Fruit fly (Drosophila melanogaster) whole organism, embryonic: ENCODE data around the gene CG16734.

Source experiments
- BtbVII ChIP-seq: fragments of 200-800 bp; sonication (Bioruptor generic); optimal IDR thresholded peaks from 3 replicates; lab custom pipeline; 2017; ENCODE audit warnings: missing biosample characterization, mild to moderate bottlenecking, missing genetic modification characterization
- CG10147 ChIP-seq: fragments of 200-800 bp; sonication (Bioruptor generic); optimal IDR thresholded peaks from 2 replicates; lab custom pipeline; 2019; ENCODE audit warnings: missing biosample characterization, mild to moderate bottlenecking, missing genetic modification characterization, moderate library complexity
- CG11085 ChIP-seq: fragments of 200-800 bp; sonication (Bioruptor generic); IDR thresholded peaks from 2 replicates; pipeline ENCODE4 v1.3.6; 2022; ENCODE audit warnings: missing biosample characterization, missing genetic modification characterization
- CG11456 ChIP-seq: fragments of 200-800 bp; sonication (Bioruptor generic); IDR thresholded peaks from 3 replicates; pipeline ENCODE4 v1.3.6; 2022; ENCODE audit warnings: missing biosample characterization, missing genetic modification characterization
- CG12744 ChIP-seq: fragments of 200-800 bp; sonication (Bioruptor generic); optimal IDR thresholded peaks from 2 replicates; lab custom pipeline; 2016; ENCODE audit warnings: missing biosample characterization, missing genetic modification characterization
- CG13287 ChIP-seq: fragments of 200-800 bp; sonication (Bioruptor generic); IDR thresholded peaks from 2 replicates; pipeline ENCODE4 v1.3.6; 2022; ENCODE audit warnings: missing biosample characterization, missing genetic modification characterization; ENCODE audit not compliant: partially characterized antibody
- CG15696 ChIP-seq: fragments of 200-800 bp; sonication (Bioruptor generic); optimal IDR thresholded peaks from 2 replicates; lab custom pipeline; 2019; ENCODE audit warnings: missing biosample characterization, mild to moderate bottlenecking, missing genetic modification characterization, moderate library complexity
- CG17328 ChIP-seq: fragments of 200-800 bp; sonication (Bioruptor generic); IDR thresholded peaks from 2 replicates; pipeline ENCODE4 v1.3.6; 2022; ENCODE audit warnings: missing biosample characterization, missing genetic modification characterization
- CG18764 ChIP-seq: fragments of 200-800 bp; sonication (Bioruptor generic); optimal IDR thresholded peaks from 3 replicates; lab custom pipeline; 2016; ENCODE audit warnings: missing biosample characterization, missing genetic modification characterization
- CG2129 ChIP-seq: fragments of 200-800 bp; sonication (Bioruptor generic); IDR thresholded peaks from 2 replicates; pipeline ENCODE4 v1.3.6; 2022; ENCODE audit warnings: missing biosample characterization, missing genetic modification characterization; ENCODE audit not compliant: partially characterized antibody
- CG2678 ChIP-seq: fragments of 200-800 bp; sonication (Bioruptor generic); optimal IDR thresholded peaks from 3 replicates; lab custom pipeline; 2019; ENCODE audit warnings: missing biosample characterization, mild to moderate bottlenecking, missing genetic modification characterization, moderate library complexity
- CG2712 ChIP-seq: fragments of 200-800 bp; optimal IDR thresholded peaks from 3 replicates; lab custom pipeline; 2019; ENCODE audit warnings: missing biosample characterization, mild to moderate bottlenecking, missing genetic modification characterization, moderate library complexity
- CG3065 ChIP-seq: fragments of 200-800 bp; sonication (Bioruptor generic); optimal IDR thresholded peaks from 2 replicates; lab custom pipeline; 2016; ENCODE audit warnings: missing biosample characterization, missing genetic modification characterization
- CG31365 ChIP-seq: fragments of 200-800 bp; sonication (Bioruptor generic); optimal IDR thresholded peaks from 2 replicates; lab custom pipeline; 2018; ENCODE audit warnings: missing biosample characterization, mild to moderate bottlenecking, missing genetic modification characterization
- CG3407 ChIP-seq: fragments of 200-800 bp; sonication (Bioruptor generic); optimal IDR thresholded peaks from 2 replicates; lab custom pipeline; 2018; ENCODE audit warnings: missing biosample characterization, mild to moderate bottlenecking, missing genetic modification characterization
- CG4707 ChIP-seq: fragments of 200-800 bp; sonication (Bioruptor generic); optimal IDR thresholded peaks from 2 replicates; lab custom pipeline; 2018; ENCODE audit warnings: missing biosample characterization, mild to moderate bottlenecking, missing genetic modification characterization, moderate library complexity
- CG6854 ChIP-seq: fragments of 200-800 bp; sonication (Bioruptor generic); optimal IDR thresholded peaks from 3 replicates; lab custom pipeline; 2017; ENCODE audit warnings: missing biosample characterization, mild to moderate bottlenecking, missing genetic modification characterization
- CG7271 ChIP-seq: fragments of 200-800 bp; sonication (Bioruptor generic); optimal IDR thresholded peaks from 2 replicates; lab custom pipeline; 2018; ENCODE audit warnings: missing biosample characterization, mild to moderate bottlenecking, missing genetic modification characterization, moderate library complexity
- CG7357 ChIP-seq: fragments of 200-800 bp; sonication (Bioruptor generic); IDR thresholded peaks from 3 replicates; pipeline ENCODE4 v1.3.6; 2022; ENCODE audit warnings: missing biosample characterization, missing genetic modification characterization
- CG7963 ChIP-seq: fragments of 200-800 bp; sonication (Bioruptor generic); IDR thresholded peaks from 3 replicates; pipeline ENCODE4 v1.3.6; 2022; ENCODE audit warnings: missing biosample characterization, missing genetic modification characterization; ENCODE audit not compliant: partially characterized antibody
- CG8924 ChIP-seq: fragments of 200-800 bp; optimal IDR thresholded peaks from 3 replicates; lab custom pipeline; 2019; ENCODE audit warnings: missing biosample characterization, mild to moderate bottlenecking, missing genetic modification characterization, moderate library complexity
- CG8944 ChIP-seq: fragments of 200-800 bp; sonication (Bioruptor generic); optimal IDR thresholded peaks from 3 replicates; lab custom pipeline; 2016; ENCODE audit warnings: missing biosample characterization, missing genetic modification characterization
- Chrac-16 ChIP-seq: fragments of 200-800 bp; sonication (Bioruptor generic); optimal IDR thresholded peaks from 3 replicates; lab custom pipeline; 2016; ENCODE audit warnings: missing biosample characterization, missing genetic modification characterization
- CrebB ChIP-seq: fragments of 200-800 bp; sonication (Bioruptor generic); optimal IDR thresholded peaks from 3 replicates; lab custom pipeline; 2018; ENCODE audit warnings: missing biosample characterization, mild to moderate bottlenecking, missing genetic modification characterization
- D19B ChIP-seq: fragments of 200-800 bp; sonication (Bioruptor generic); optimal IDR thresholded peaks from 2 replicates; lab custom pipeline; 2017; ENCODE audit warnings: missing biosample characterization, mild to moderate bottlenecking, missing genetic modification characterization
- Dad ChIP-seq: fragments of 200-800 bp; sonication (Bioruptor generic); optimal IDR thresholded peaks from 3 replicates; lab custom pipeline; 2016; ENCODE audit warnings: missing biosample characterization, missing genetic modification characterization
- E2f1 ChIP-seq: fragments of 200-800 bp; sonication (Bioruptor generic); IDR thresholded peaks from 2 replicates; pipeline ENCODE4 v1.3.6; 2022; ENCODE audit warnings: missing biosample characterization, missing genetic modification characterization
- Lim3 ChIP-seq: fragments of 200-800 bp; sonication (Bioruptor generic); IDR thresholded peaks from 2 replicates; pipeline ENCODE4 v1.3.6; 2022; ENCODE audit warnings: missing biosample characterization, missing genetic modification characterization
- NK7.1 ChIP-seq: fragments of 200-800 bp; sonication (Bioruptor generic); optimal IDR thresholded peaks from 3 replicates; lab custom pipeline; 2016; ENCODE audit warnings: missing biosample characterization, missing genetic modification characterization
- Ravus ChIP-seq: fragments of 200-800 bp; sonication (Bioruptor generic); IDR thresholded peaks from 2 replicates; pipeline ENCODE4 v1.3.6; 2022; ENCODE audit warnings: missing biosample characterization, missing genetic modification characterization
- Sin3A ChIP-seq: fragments of >200 bp; optimal IDR thresholded peaks from 2 replicates; lab custom pipeline; 2018
- Sry-δ ChIP-seq: fragments of 200-800 bp; sonication (Bioruptor generic); optimal IDR thresholded peaks from 2 replicates; lab custom pipeline; 2016; ENCODE audit warnings: missing biosample characterization, missing genetic modification characterization
- TFAM ChIP-seq: fragments of 200-800 bp; sonication (Bioruptor generic); optimal IDR thresholded peaks from 2 replicates; lab custom pipeline; 2017; ENCODE audit warnings: missing biosample characterization, missing genetic modification characterization, inconsistent platforms
- Tbp ChIP-seq: fragments of >200 bp; optimal IDR thresholded peaks from 2 replicates; lab custom pipeline; 2018; ENCODE audit warnings: missing biosample characterization, missing genetic modification characterization
- cato ChIP-seq: fragments of 200-800 bp; sonication (Bioruptor generic); optimal IDR thresholded peaks from 2 replicates; lab custom pipeline; 2016; ENCODE audit warnings: missing biosample characterization, missing genetic modification characterization, borderline replicate concordance
- chif ChIP-seq, 2 experiments: fragments of 200-800 bp; sonication (Bioruptor generic); optimal IDR thresholded peaks; 3 replicates each; lab custom pipeline; 2016; ENCODE audit warnings: missing biosample characterization in 2 of 2, missing genetic modification characterization in 2 of 2
- croc ChIP-seq: fragments of 200-800 bp; sonication (Bioruptor generic); conservative IDR thresholded peaks from 3 replicates; pipeline ENCODE4 v1.3.6; 2022; ENCODE audit warnings: missing biosample characterization, missing genetic modification characterization
- crol ChIP-seq: fragments of 200-800 bp; sonication (Bioruptor generic); IDR thresholded peaks from 2 replicates; pipeline ENCODE4 v1.3.6; 2022; ENCODE audit warnings: missing biosample characterization, missing genetic modification characterization
- ftz-f1 ChIP-seq: fragments of 200-800 bp; sonication (Bioruptor generic); optimal IDR thresholded peaks from 2 replicates; lab custom pipeline; 2016; ENCODE audit warnings: missing biosample characterization, missing genetic modification characterization
- ind ChIP-seq: fragments of 200-800 bp; sonication (Bioruptor generic); optimal IDR thresholded peaks from 3 replicates; lab custom pipeline; 2016; ENCODE audit warnings: missing biosample characterization, missing genetic modification characterization
- kay ChIP-seq: fragments of 200-800 bp; sonication (Bioruptor generic); optimal IDR thresholded peaks from 2 replicates; lab custom pipeline; 2016; ENCODE audit warnings: missing biosample characterization, missing genetic modification characterization
- nerfin-2 ChIP-seq: fragments of 200-800 bp; sonication (Bioruptor generic); IDR thresholded peaks from 2 replicates; pipeline ENCODE4 v1.3.6; 2022; ENCODE audit warnings: missing biosample characterization, missing genetic modification characterization; ENCODE audit not compliant: partially characterized antibody
- oc ChIP-seq: fragments of 200-800 bp; sonication (Bioruptor generic); optimal IDR thresholded peaks from 2 replicates; lab custom pipeline; 2018; ENCODE audit warnings: missing biosample characterization, mild to moderate bottlenecking, missing genetic modification characterization, moderate library complexity
- prd ChIP-seq, 3 experiments: fragments of >200 bp in 2 of 3; fragments of 200-800 bp in 1 of 3; sonication (Bioruptor generic) in 1 of 3; optimal IDR thresholded peaks in 2 of 3; IDR thresholded peaks in 1 of 3; 2 replicates in 2 of 3; 3 replicates in 1 of 3; pipeline versions ENCODE4 v1.3.6 to Lab custom; 2017 to 2022; ENCODE audit warnings: missing biosample characterization in 1 of 3, missing genetic modification characterization in 1 of 3
- ranshi ChIP-seq: fragments of 200-800 bp; sonication (Bioruptor generic); IDR thresholded peaks from 2 replicates; pipeline ENCODE4 v1.3.6; 2022; ENCODE audit warnings: missing biosample characterization, missing genetic modification characterization
- repo ChIP-seq: fragments of 200-800 bp; sonication (Bioruptor generic); optimal IDR thresholded peaks from 2 replicates; lab custom pipeline; 2016; ENCODE audit warnings: missing biosample characterization, missing genetic modification characterization
- sug ChIP-seq: fragments of 200-800 bp; optimal IDR thresholded peaks from 2 replicates; lab custom pipeline; 2019; ENCODE audit warnings: missing biosample characterization, mild to moderate bottlenecking, missing genetic modification characterization, moderate library complexity
- trh ChIP-seq: fragments of 200-800 bp; sonication (Bioruptor generic); optimal IDR thresholded peaks from 2 replicates; lab custom pipeline; 2016; ENCODE audit warnings: missing biosample characterization, missing genetic modification characterization
- unc-4 ChIP-seq: fragments of 200-800 bp; sonication (Bioruptor generic); IDR thresholded peaks from 2 replicates; pipeline ENCODE4 v1.3.6; 2022; ENCODE audit warnings: missing biosample characterization, missing genetic modification characterization; ENCODE audit not compliant: partially characterized antibody
- vvl ChIP-seq: fragments of 200-800 bp; sonication (Bioruptor generic); IDR thresholded peaks from 2 replicates; pipeline ENCODE4 v1.3.6; 2022; ENCODE audit warnings: missing biosample characterization, missing genetic modification characterization

Gene CG16734

DNA sequence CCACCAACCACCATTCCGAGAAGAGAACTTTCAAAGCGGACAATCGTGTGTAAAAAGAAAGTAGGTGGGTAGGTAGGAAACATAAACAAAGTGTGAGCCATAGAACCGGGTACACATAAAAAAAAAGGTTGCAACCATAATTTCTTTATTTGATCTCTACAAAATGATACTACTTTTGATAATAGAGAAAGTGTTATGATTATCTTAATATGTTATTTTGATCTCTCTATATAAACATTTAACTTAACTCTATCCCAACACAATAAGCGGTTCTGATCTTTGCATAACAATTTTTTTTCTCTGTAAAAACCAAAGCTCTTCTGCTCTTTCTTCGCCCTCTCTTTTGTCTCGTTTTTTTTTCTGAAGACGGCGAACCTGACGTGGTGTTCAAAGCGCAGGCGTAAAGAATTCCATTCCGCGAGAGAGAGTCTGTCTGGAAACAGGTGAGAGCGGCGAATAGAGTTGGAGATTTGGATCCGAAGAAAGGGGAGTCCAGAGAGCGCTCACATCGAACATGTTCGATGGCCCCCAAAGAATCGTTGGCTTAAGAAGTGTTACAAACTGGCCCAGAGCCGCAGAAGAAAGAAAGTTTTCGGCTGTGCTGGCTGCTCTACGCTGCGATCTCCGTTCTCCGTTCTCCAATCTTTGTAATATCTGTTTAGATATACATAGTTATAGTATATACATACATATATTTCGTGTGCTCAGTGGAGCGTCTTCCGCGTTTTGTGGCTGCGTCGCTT is 7.8 kb upstream of the CG16734 start (continued):
- TF ChIP-seq kay = peak; percentile 44
- TF ChIP-seq ind (GFP tag; lab: Kevin White, UChicago) = peak; percentile 50
- TF ChIP-seq CrebB (tag; lab: Kevin White, UChicago) = peak; percentile 25
- peak; percentile 87 for TF ChIP-seq vvl (GFP tag; lab: Robert Waterston, UW)
- TF ChIP-seq CG11456 (GFP tag; lab: Robert Waterston, UW) = no peak
- TF ChIP-seq Tbp = no peak
- no peak for TF ChIP-seq CG12744 (GFP tag; lab: Kevin White, UChicago)
- TF ChIP-seq crol (GFP tag; lab: Robert Waterston, UW) = no peak
- peak; percentile 35 for TF ChIP-seq Chrac-16 (GFP tag; lab: Kevin White, UChicago)
- peak; percentile 26; the same call in 1 of the 3 replicates for TF ChIP-seq CG7357 (GFP tag; lab: Robert Waterston, UW)
- TF ChIP-seq cato (GFP tag; lab: Kevin White, UChicago) = no peak
- TF ChIP-seq BtbVII (GFP tag; lab: Kevin White, UChicago) = peak; percentile 35
- TF ChIP-seq D19B (GFP tag; lab: Kevin White, UChicago) = no peak
- TF ChIP-seq CG31365 (tag; lab: Kevin White, UChicago) = no peak
- TF ChIP-seq CG4707 (GFP tag; lab: Kevin White, UChicago) = peak; percentile 15
- TF ChIP-seq CG17328 (GFP tag; lab: Robert Waterston, UW) = peak; percentile 71
- no peak for TF ChIP-seq NK7.1 (GFP tag; lab: Kevin White, UChicago)
- no peak for TF ChIP-seq TFAM
- no peak for TF ChIP-seq Sry-δ (GFP tag; lab: Kevin White, UChicago)
- TF ChIP-seq CG2129 (GFP tag; lab: Robert Waterston, UW) = no peak
- peak; percentile 57; the same call in 2 of the 3 replicates for TF ChIP-seq croc (GFP tag; lab: Robert Waterston, UW)
- TF ChIP-seq nerfin-2 (GFP tag; lab: Robert Waterston, UW) = no peak
- no peak for TF ChIP-seq Sin3A (lab: Kevin White, UChicago)
- TF ChIP-seq CG3407 (GFP tag; lab: Kevin White, UChicago) = peak; percentile 53
- TF ChIP-seq prd (optimal IDR thresholded peaks at IDR 0.05; lab: Kevin White, UChicago) = no peak
- TF ChIP-seq prd (GFP tag; IDR thresholded peaks at IDR 0.05; lab: Robert Waterston, UW) = peak; percentile 73
- TF ChIP-seq CG18764 (GFP tag; lab: Kevin White, UChicago) = no peak
- no peak for TF ChIP-seq CG10147
- peak; percentile 43 for TF ChIP-seq E2f1 (GFP tag; lab: Robert Waterston, UW)
- peak; percentile 78 for TF ChIP-seq CG8924
- TF ChIP-seq trh = no peak
- no peak for TF ChIP-seq Lim3 (GFP tag; lab: Robert Waterston, UW)
- peak; percentile 31 for TF ChIP-seq Dad
- TF ChIP-seq ftz-f1 (GFP tag; lab: Kevin White, UChicago) = no peak
- no peak for TF ChIP-seq CG13287 (GFP tag; lab: Robert Waterston, UW)
- TF ChIP-seq CG2678 (tag; lab: Kevin White, UChicago) = peak; percentile 82
- peak; percentile 5 for TF ChIP-seq CG8944 (GFP tag; lab: Kevin White, UChicago)
- TF ChIP-seq sug = no peak
- TF ChIP-seq CG2712 (tag; lab: Kevin White, UChicago) = peak; percentile 86
- TF ChIP-seq oc (tag; lab: Kevin White, UChicago) = peak; percentile 87
- peak; percentile 54 for TF ChIP-seq CG7271 (tag; lab: Kevin White, UChicago)
- no peak for TF ChIP-seq unc-4 (GFP tag; lab: Robert Waterston, UW)
- TF ChIP-seq CG11085 (GFP tag; lab: Robert Waterston, UW) = no peak
- no peak for TF ChIP-seq CG7963 (GFP tag; lab: Robert Waterston, UW)
- TF ChIP-seq CG3065 (GFP tag; lab: Kevin White, UChicago) = no peak
- TF ChIP-seq ranshi (GFP tag; lab: Robert Waterston, UW) = peak; percentile 56; the same call in 1 of the 2 replicates
- TF ChIP-seq CG15696 = peak; percentile 13
- no peak for TF ChIP-seq repo
- peak; percentile 50 to 67 for TF ChIP-seq chif (GFP tag; optimal IDR thresholded peaks at IDR 0.05; lab: Kevin White, UChicago)
- no peak for TF ChIP-seq CG6854 (GFP tag; lab: Kevin White, UChicago)
- TF ChIP-seq Ravus (GFP tag; lab: Robert Waterston, UW) = no peak
